Fruit fly (Drosophila melanogaster): ENCODE measurements around the gene CG18628.

The CG18628 gene

dm6 chr3L:10683899-10684340, 44.4 kb downstream of the CG18628 start (continued):
- TF ChIP-seq sd (tag; optimal IDR thresholded peaks at IDR 0.05) (no peak), CG33213 (GFP tag; optimal IDR thresholded peaks at IDR 0.05) (peak; percentile 71), zfh1 (GFP tag; IDR thresholded peaks at IDR 0.05) (peak; percentile 64; the same call in 2 of the 3 replicates), CG2199 (GFP tag; IDR thresholded peaks at IDR 0.05) (0 out of 3 replicates have a peak, but pooled peaks have one; percentile 59), Drgx (GFP tag; IDR thresholded peaks at IDR 0.05) (peak; percentile 83), CG1233 (GFP tag; optimal IDR thresholded peaks at IDR 0.05) (peak; percentile 58), chinmo (GFP tag; IDR thresholded peaks at IDR 0.05; ENCODE audit: partially characterized antibody) (no peak), Deaf1 (tag; optimal IDR thresholded peaks at IDR 0.05) (no peak), CG9727 (GFP tag; optimal IDR thresholded peaks at IDR 0.05) (peak; percentile 67), ase (GFP tag; IDR thresholded peaks at IDR 0.05) (0 out of 3 replicates have a peak, but pooled peaks have one; percentile 6), ato (GFP tag; IDR thresholded peaks at IDR 0.05; ENCODE audit: partially characterized antibody) (no peak), CG6272 (GFP tag; IDR thresholded peaks at IDR 0.05) (peak; percentile 27; the same call in 1 of the 2 replicates), Hey (tag; optimal IDR thresholded peaks at IDR 0.05) (no peak), ems (GFP tag; optimal IDR thresholded peaks at IDR 0.05) (peak; percentile 81), Hsf (GFP tag; optimal IDR thresholded peaks at IDR 0.05) (peak; percentile 53), caup (GFP tag; optimal IDR thresholded peaks at IDR 0.05; ENCODE audit: severe bottlenecking) (peak; percentile 71), Mes4 (GFP tag; optimal IDR thresholded peaks at IDR 0.05) (peak; percentile 59), da (GFP tag; optimal IDR thresholded peaks at IDR 0.05) (no peak), Med (GFP tag) (peak; percentile 97), Aef1 (GFP tag; IDR thresholded peaks at IDR 0.05) (no peak; the same call in 2 of the 3 replicates), tna (GFP tag; IDR thresholded peaks at IDR 0.05; ENCODE audit: partially characterized antibody) (no peak), eyg (GFP tag; optimal IDR thresholded peaks at IDR 0.05) (peak; percentile 45), jumu (GFP tag; optimal IDR thresholded peaks at IDR 0.05) (peak; percentile 83), CG9797 (GFP tag; optimal IDR thresholded peaks at IDR 0.05) (no peak), lilli (GFP tag; optimal IDR thresholded peaks at IDR 0.05) (peak; percentile 36), CG11093 (GFP tag; IDR thresholded peaks at IDR 0.05) (0 out of 3 replicates have a peak, but pooled peaks have one; percentile 61), CG10209 (GFP tag; optimal IDR thresholded peaks at IDR 0.05) (peak; percentile 64), Optix (GFP tag; IDR thresholded peaks at IDR 0.05) (peak; percentile 62; the same call in 1 of the 3 replicates), so (GFP tag; IDR thresholded peaks at IDR 0.05) (peak; percentile 72; the same call in 1 of the 3 replicates), tgo (GFP tag; IDR thresholded peaks at IDR 0.05) (peak; percentile 75), yki (optimal IDR thresholded peaks at IDR 0.05) (no peak), CG17802 (tag; optimal IDR thresholded peaks at IDR 0.05) (peak; percentile 58), CG2678 (tag; optimal IDR thresholded peaks at IDR 0.05) (peak; percentile 76), slp2 (GFP tag; optimal IDR thresholded peaks at IDR 0.05) (peak; percentile 60), CG1832 (GFP tag; optimal IDR thresholded peaks at IDR 0.05) (no peak), zen (tag; optimal IDR thresholded peaks at IDR 0.05) (no peak), CG6689 (GFP tag; IDR thresholded peaks at IDR 0.05) (peak; percentile 69; the same call in 1 of the 2 replicates), D19B (GFP tag; optimal IDR thresholded peaks at IDR 0.05) (peak; percentile 36), CG16813 (GFP tag; IDR thresholded peaks at IDR 0.05; ENCODE audit: partially characterized antibody) (no peak), CG11504 (tag; optimal IDR thresholded peaks at IDR 0.05) (peak; percentile 81), Hr39 (optimal IDR thresholded peaks at IDR 0.05) (no peak), Six4 (GFP tag; optimal IDR thresholded peaks at IDR 0.05) (peak; percentile 46), fru (optimal IDR thresholded peaks at IDR 0.05) (no peak), aop (GFP tag; IDR thresholded peaks at IDR 0.05) (no peak), CG7786 (GFP tag; optimal IDR thresholded peaks at IDR 0.05) (peak; percentile 57), Antp (GFP tag; optimal IDR thresholded peaks at IDR 0.05) (peak; percentile 70), CG18011 (GFP tag; optimal IDR thresholded peaks at IDR 0.05) (no peak), corto (GFP tag; optimal IDR thresholded peaks at IDR 0.05) (no peak), CG15601 (tag; optimal IDR thresholded peaks at IDR 0.05) (peak; percentile 15), CG13894 (tag; optimal IDR thresholded peaks at IDR 0.05) (no peak), crp (GFP tag; optimal IDR thresholded peaks at IDR 0.05) (no peak)
